Fruit fly (Drosophila melanogaster): Measurements from ENCODE around the gene Pglym87.

Pglym87 gene

dm6 chr3R:12280729-12281342 lies 48.3 kb upstream of the Pglym87 start (continued):
- peak; percentile 42; the same call in 1 of the 2 replicates for TF ChIP-seq sob (GFP tag; IDR thresholded peaks at IDR 0.05)
- TF ChIP-seq CG1603 (tag; optimal IDR thresholded peaks at IDR 0.05) = no peak
- TF ChIP-seq zfh2 (GFP tag; optimal IDR thresholded peaks at IDR 0.05) = no peak
- no peak for TF ChIP-seq ssp (GFP tag; IDR thresholded peaks at IDR 0.05)
- no peak for TF ChIP-seq gfzf (GFP tag; optimal IDR thresholded peaks at IDR 0.05)
- TF ChIP-seq crol (GFP tag; IDR thresholded peaks at IDR 0.05) = peak; percentile 84
- TF ChIP-seq Hey (tag; optimal IDR thresholded peaks at IDR 0.05) = no peak
- TF ChIP-seq CG9215 (GFP tag; IDR thresholded peaks at IDR 0.05) = no peak
- peak; percentile 44; the same call in 1 of the 2 replicates for TF ChIP-seq hbn (GFP tag; IDR thresholded peaks at IDR 0.05; ENCODE audit: partially characterized antibody)
- no peak for TF ChIP-seq usp (GFP tag; optimal IDR thresholded peaks at IDR 0.05)
- TF ChIP-seq Kr (GFP tag; optimal IDR thresholded peaks at IDR 0.05) = no peak
- TF ChIP-seq HLHmδ (GFP tag; optimal IDR thresholded peaks at IDR 0.05) = no peak
- no peak for TF ChIP-seq CG2889 (GFP tag; IDR thresholded peaks at IDR 0.05)
- no peak for TF ChIP-seq Bdp1 (GFP tag; optimal IDR thresholded peaks at IDR 0.05)
- TF ChIP-seq crc (GFP tag; optimal IDR thresholded peaks at IDR 0.05) = no peak
- no peak for TF ChIP-seq CG3407 (GFP tag; optimal IDR thresholded peaks at IDR 0.05)
- no peak for TF ChIP-seq CG7987 (GFP tag; optimal IDR thresholded peaks at IDR 0.05)
- TF ChIP-seq h (optimal IDR thresholded peaks at IDR 0.05) = no peak
- no peak for TF ChIP-seq her (GFP tag; optimal IDR thresholded peaks at IDR 0.05)
- no peak for TF ChIP-seq disco-r (GFP tag; optimal IDR thresholded peaks at IDR 0.05)
- no peak for TF ChIP-seq CG33213 (GFP tag; optimal IDR thresholded peaks at IDR 0.05)
- TF ChIP-seq Atf6 (GFP tag; IDR thresholded peaks at IDR 0.05) = no peak
- no peak for TF ChIP-seq CG3281 (GFP tag; optimal IDR thresholded peaks at IDR 0.05)
- peak; percentile 70 for TF ChIP-seq vvl (GFP tag; IDR thresholded peaks at IDR 0.05)
- no peak for TF ChIP-seq CG11398 (GFP tag; optimal IDR thresholded peaks at IDR 0.05)
- no peak for TF ChIP-seq Ets65A (GFP tag)
- TF ChIP-seq CG14710 (tag; optimal IDR thresholded peaks at IDR 0.05) = no peak
- TF ChIP-seq CG30431 (GFP tag; optimal IDR thresholded peaks at IDR 0.05) = no peak
- TF ChIP-seq nerfin-1 (tag; optimal IDR thresholded peaks at IDR 0.05) = no peak
- TF ChIP-seq CG5245 (GFP tag; optimal IDR thresholded peaks at IDR 0.05) = no peak
- no peak for TF ChIP-seq row (GFP tag; IDR thresholded peaks at IDR 0.05)
- TF ChIP-seq Pdp1 (GFP tag; optimal IDR thresholded peaks at IDR 0.05) = no peak
- TF ChIP-seq ken (GFP tag; IDR thresholded peaks at IDR 0.05) = no peak
- TF ChIP-seq dan (GFP tag; IDR thresholded peaks at IDR 0.05) = no peak
- TF ChIP-seq HmgZ (tag; optimal IDR thresholded peaks at IDR 0.05) = peak; percentile 14
- TF ChIP-seq gsb (GFP tag; IDR thresholded peaks at IDR 0.05) = no peak
- TF ChIP-seq CG15514 (GFP tag; optimal IDR thresholded peaks at IDR 0.05) = no peak
- TF ChIP-seq corto (GFP tag; optimal IDR thresholded peaks at IDR 0.05) = no peak
- TF ChIP-seq Ada2b (GFP tag; IDR thresholded peaks at IDR 0.05) = no peak
- peak; percentile 81; the same call in 2 of the 3 replicates for TF ChIP-seq Opbp (GFP tag; IDR thresholded peaks at IDR 0.05; ENCODE audit: partially characterized antibody)
- peak; percentile 99 for TF ChIP-seq Nf-YB (GFP tag; optimal IDR thresholded peaks at IDR 0.05)
- no peak for TF ChIP-seq CG6765 (GFP tag; optimal IDR thresholded peaks at IDR 0.05)
- no peak for TF ChIP-seq CG8281 (tag; optimal IDR thresholded peaks at IDR 0.05)
- no peak for TF ChIP-seq CG3995 (GFP tag; optimal IDR thresholded peaks at IDR 0.05)
- TF ChIP-seq chn (GFP tag; optimal IDR thresholded peaks at IDR 0.05) = no peak
- TF ChIP-seq Aef1 (GFP tag; IDR thresholded peaks at IDR 0.05) = no peak
- no peak for TF ChIP-seq CG8944 (GFP tag; optimal IDR thresholded peaks at IDR 0.05)
- peak; percentile 42 for TF ChIP-seq jing (GFP tag; optimal IDR thresholded peaks at IDR 0.05)
- no peak for TF ChIP-seq PHDP (tag; optimal IDR thresholded peaks at IDR 0.05)
- no peak for TF ChIP-seq grau (tag; optimal IDR thresholded peaks at IDR 0.05)
- TF ChIP-seq CG6791 (GFP tag; IDR thresholded peaks at IDR 0.05; ENCODE audit: partially characterized antibody) = peak; percentile 70; the same call in 2 of the 3 replicates
- no peak for TF ChIP-seq CG31224 (GFP tag; IDR thresholded peaks at IDR 0.05)
